Worm (Caenorhabditis elegans) whole organism, young adult: ENCODE measurements around the gene F52E1.9.

ENCODE experiments used
- F10E7.11 ChIP-seq: sonication (generic microtip); optimal IDR thresholded peaks from 2 replicates; lab custom pipeline; 2017; ENCODE audit warnings: mild to moderate bottlenecking, missing genetic modification characterization, moderate library complexity, missing compliant biosample characterization
- F22D6.2 ChIP-seq: sonication (generic microtip); optimal IDR thresholded peaks from 2 replicates; lab custom pipeline; 2016; ENCODE audit warnings: mild to moderate bottlenecking, missing genetic modification characterization, missing compliant biosample characterization
- F33H1.4 ChIP-seq: fragments of 200-800 bp; sonication (Bioruptor generic); IDR thresholded peaks from 2 replicates; pipeline ENCODE4 v1.3.6; 2022; ENCODE audit warnings: missing genetic modification reagents, missing genetic modification characterization, missing compliant biosample characterization
- F52B5.7 ChIP-seq: sonication (generic microtip); optimal IDR thresholded peaks from 2 replicates; lab custom pipeline; 2016; ENCODE audit warnings: mild to moderate bottlenecking, missing genetic modification characterization, missing compliant biosample characterization
- Y79H2A.3 ChIP-seq: fragments of 200-800 bp; sonication (Bioruptor generic); conservative IDR thresholded peaks from 2 replicates; pipeline ENCODE4 v1.3.6; 2022; ENCODE audit warnings: missing genetic modification reagents, missing genetic modification characterization, missing compliant biosample characterization
- attf-3 ChIP-seq: fragments of 200-800 bp; sonication (Bioruptor generic); conservative IDR thresholded peaks from 2 replicates; pipeline ENCODE4 v1.3.6; 2022; ENCODE audit warnings: missing genetic modification reagents, missing genetic modification characterization, missing compliant biosample characterization
- attf-6 ChIP-seq: fragments of 200-800 bp; sonication (Bioruptor generic); IDR thresholded peaks from 2 replicates; pipeline ENCODE4 v1.3.6; 2022; ENCODE audit warnings: missing genetic modification reagents, missing genetic modification characterization, missing compliant biosample characterization
- cebp-2 ChIP-seq: fragments of 200-800 bp; sonication (Bioruptor generic); IDR thresholded peaks from 2 replicates; pipeline ENCODE4 v1.3.6; 2022; ENCODE audit warnings: missing genetic modification characterization, missing compliant biosample characterization
- ceh-27 ChIP-seq: fragments of 200-800 bp; sonication (Bioruptor generic); optimal IDR thresholded peaks from 2 replicates; lab custom pipeline; 2018; ENCODE audit warnings: mild to moderate bottlenecking, missing genetic modification characterization, moderate library complexity, missing compliant biosample characterization
- ceh-79 ChIP-seq: sonication (generic microtip); optimal IDR thresholded peaks from 2 replicates; lab custom pipeline; 2017; ENCODE audit warnings: mild to moderate bottlenecking, missing genetic modification characterization, missing compliant biosample characterization
- dox-1 ChIP-seq: fragments of 200-800 bp; sonication (Bioruptor generic); IDR thresholded peaks from 2 replicates; pipeline ENCODE4 v1.3.6; 2022; ENCODE audit warnings: missing genetic modification reagents, missing genetic modification characterization, missing compliant biosample characterization
- efl-1 ChIP-seq: fragments of 150-350 bp; optimal IDR thresholded peaks from 2 replicates; lab custom pipeline; 2014; ENCODE audit warnings: missing biosample characterization, missing genetic modification reagents, missing genetic modification characterization
- egl-44 ChIP-seq: fragments of 200-800 bp; sonication (Bioruptor generic); IDR thresholded peaks from 2 replicates; pipeline ENCODE4 v1.3.6; 2022; ENCODE audit warnings: missing genetic modification reagents, missing genetic modification characterization, missing compliant biosample characterization
- ekl-4 ChIP-seq: fragments of 200-800 bp; sonication (Bioruptor generic); IDR thresholded peaks from 2 replicates; pipeline ENCODE4 v1.3.6; 2022; ENCODE audit warnings: missing genetic modification reagents, missing genetic modification characterization, missing compliant biosample characterization
- gei-17 ChIP-seq: fragments of 200-800 bp; sonication (Bioruptor generic); optimal IDR thresholded peaks from 2 replicates; lab custom pipeline; 2018; ENCODE audit warnings: mild to moderate bottlenecking, missing genetic modification characterization, missing compliant biosample characterization
- him-1 ChIP-seq: sonication (generic microtip); optimal IDR thresholded peaks from 2 replicates; lab custom pipeline; 2016; ENCODE audit warnings: missing genotype, missing genetic modification reagents, missing genetic modification characterization, missing compliant biosample characterization
- hmg-1.2 ChIP-seq: fragments of 200-800 bp; sonication (Bioruptor generic); IDR thresholded peaks from 2 replicates; pipeline ENCODE4 v1.3.6; 2022; ENCODE audit warnings: missing genetic modification reagents, missing genetic modification characterization, missing compliant biosample characterization
- let-526 ChIP-seq: fragments of 200-800 bp; sonication (Bioruptor generic); IDR thresholded peaks from 2 replicates; pipeline ENCODE4 v1.3.6; 2022; ENCODE audit warnings: missing genetic modification reagents, missing genetic modification characterization, missing compliant biosample characterization
- lin-26 ChIP-seq: fragments of 200-800 bp; sonication (Bioruptor generic); IDR thresholded peaks from 2 replicates; pipeline ENCODE4 v1.3.6; 2022; ENCODE audit warnings: missing genetic modification reagents, missing genetic modification characterization, missing compliant biosample characterization
- lin-40 ChIP-seq: sonication (generic microtip); optimal IDR thresholded peaks from 2 replicates; lab custom pipeline; 2016; ENCODE audit warnings: missing genetic modification characterization, mild to moderate bottlenecking, missing compliant biosample characterization, missing genotype, missing genetic modification reagents
- lin-54 ChIP-seq: fragments of 200-800 bp; sonication (Bioruptor generic); optimal IDR thresholded peaks from 2 replicates; lab custom pipeline; 2018; ENCODE audit warnings: mild to moderate bottlenecking, missing genetic modification characterization, missing compliant biosample characterization
- lir-1 ChIP-seq: fragments of 200-800 bp; sonication (Bioruptor generic); conservative IDR thresholded peaks from 2 replicates; pipeline ENCODE4 v1.3.6; 2022; ENCODE audit warnings: missing genetic modification reagents, missing genetic modification characterization, missing compliant biosample characterization
- lsy-27 ChIP-seq: sonication (generic microtip); optimal IDR thresholded peaks from 2 replicates; lab custom pipeline; 2017; ENCODE audit warnings: missing genetic modification characterization, mild to moderate bottlenecking, missing compliant biosample characterization, antibody characterized with exemption, missing genotype, borderline replicate concordance; ENCODE audit not compliant: insufficient read depth
- madf-6 ChIP-seq: fragments of 200-800 bp; sonication (Bioruptor generic); IDR thresholded peaks from 2 replicates; pipeline ENCODE4 v1.3.6; 2022; ENCODE audit warnings: missing genetic modification reagents, missing genetic modification characterization, missing compliant biosample characterization
- madf-8 ChIP-seq: fragments of 200-800 bp; sonication (Bioruptor generic); conservative IDR thresholded peaks from 2 replicates; pipeline ENCODE4 v1.3.6; 2022; ENCODE audit warnings: missing genetic modification reagents, missing genetic modification characterization, missing compliant biosample characterization
- nhr-27 ChIP-seq: fragments of 200-800 bp; sonication (Bioruptor generic); optimal IDR thresholded peaks from 2 replicates; lab custom pipeline; 2018; ENCODE audit warnings: mild to moderate bottlenecking, missing genetic modification characterization, moderate library complexity, missing compliant biosample characterization
- nhr-80 ChIP-seq: sonication (generic microtip); optimal IDR thresholded peaks from 2 replicates; lab custom pipeline; 2016; ENCODE audit warnings: missing genetic modification characterization, missing compliant biosample characterization
- pbrm-1 ChIP-seq: fragments of 200-800 bp; sonication (Bioruptor generic); IDR thresholded peaks from 2 replicates; pipeline ENCODE4 v1.3.6; 2022; ENCODE audit warnings: missing genetic modification reagents, missing genetic modification characterization, missing compliant biosample characterization
- pha-4 ChIP-seq: fragments of 150-350 bp; sonication (generic microtip); optimal IDR thresholded peaks from 2 replicates; lab custom pipeline; 2014; ENCODE audit warnings: missing biosample characterization, missing genetic modification reagents, missing genetic modification characterization
- rcor-1 ChIP-seq: fragments of 200-800 bp; sonication (Bioruptor generic); IDR thresholded peaks from 2 replicates; pipeline ENCODE4 v1.3.6; 2022; ENCODE audit warnings: missing genetic modification reagents, missing genetic modification characterization, missing compliant biosample characterization
- sdz-38 ChIP-seq: sonication (generic microtip); optimal IDR thresholded peaks from 2 replicates; lab custom pipeline; 2016; ENCODE audit warnings: missing genotype, missing genetic modification characterization, missing compliant biosample characterization
- snpc-3.4 ChIP-seq: sonication (generic microtip); optimal IDR thresholded peaks from 2 replicates; lab custom pipeline; 2017; ENCODE audit warnings: missing genetic modification characterization, mild to moderate bottlenecking, missing compliant biosample characterization, antibody characterized with exemption, moderate library complexity, missing genotype, missing genetic modification reagents
- snpc-4 ChIP-seq, 5 experiments: fragments of 150-350 bp in 1 of 5; sonication (generic microtip) in 4 of 5; optimal IDR thresholded peaks; 2 replicates each; lab custom pipeline; 2014 to 2018; ENCODE audit warnings: missing genetic modification characterization in 5 of 5, missing biosample characterization in 3 of 5, antibody characterized with exemption in 2 of 5, mild to moderate bottlenecking in 2 of 5, missing compliant biosample characterization in 2 of 5, missing genotype in 2 of 5, moderate library complexity in 2 of 5, missing genetic modification reagents in 1 of 5
- tlf-1 ChIP-seq: fragments of 200-800 bp; sonication (Bioruptor generic); optimal IDR thresholded peaks from 2 replicates; lab custom pipeline; 2018; ENCODE audit warnings: mild to moderate bottlenecking, missing genetic modification characterization, missing compliant biosample characterization
- xnd-1 ChIP-seq: sonication (generic microtip); optimal IDR thresholded peaks from 2 replicates; lab custom pipeline; 2016; ENCODE audit warnings: missing genotype, missing genetic modification reagents, missing genetic modification characterization, missing compliant biosample characterization
- zim-3 ChIP-seq: sonication (generic microtip); optimal IDR thresholded peaks from 2 replicates; lab custom pipeline; 2017; ENCODE audit warnings: mild to moderate bottlenecking, missing genetic modification characterization, moderate library complexity, missing compliant biosample characterization
- ztf-18 ChIP-seq: sonication (generic microtip); optimal IDR thresholded peaks from 2 replicates; lab custom pipeline; 2016; ENCODE audit warnings: missing genotype, mild to moderate bottlenecking, missing genetic modification characterization, missing compliant biosample characterization
- ztf-22 ChIP-seq: fragments of 200-800 bp; sonication (Bioruptor generic); optimal IDR thresholded peaks from 2 replicates; lab custom pipeline; 2018; ENCODE audit warnings: mild to moderate bottlenecking, missing genetic modification characterization, moderate library complexity, missing compliant biosample characterization
- ztf-28 ChIP-seq: fragments of 200-800 bp; sonication (Bioruptor generic); IDR thresholded peaks from 2 replicates; pipeline ENCODE4 v1.3.6; 2022; ENCODE audit warnings: missing genetic modification reagents, missing genetic modification characterization, missing compliant biosample characterization

The F52E1.9 gene

DNA sequence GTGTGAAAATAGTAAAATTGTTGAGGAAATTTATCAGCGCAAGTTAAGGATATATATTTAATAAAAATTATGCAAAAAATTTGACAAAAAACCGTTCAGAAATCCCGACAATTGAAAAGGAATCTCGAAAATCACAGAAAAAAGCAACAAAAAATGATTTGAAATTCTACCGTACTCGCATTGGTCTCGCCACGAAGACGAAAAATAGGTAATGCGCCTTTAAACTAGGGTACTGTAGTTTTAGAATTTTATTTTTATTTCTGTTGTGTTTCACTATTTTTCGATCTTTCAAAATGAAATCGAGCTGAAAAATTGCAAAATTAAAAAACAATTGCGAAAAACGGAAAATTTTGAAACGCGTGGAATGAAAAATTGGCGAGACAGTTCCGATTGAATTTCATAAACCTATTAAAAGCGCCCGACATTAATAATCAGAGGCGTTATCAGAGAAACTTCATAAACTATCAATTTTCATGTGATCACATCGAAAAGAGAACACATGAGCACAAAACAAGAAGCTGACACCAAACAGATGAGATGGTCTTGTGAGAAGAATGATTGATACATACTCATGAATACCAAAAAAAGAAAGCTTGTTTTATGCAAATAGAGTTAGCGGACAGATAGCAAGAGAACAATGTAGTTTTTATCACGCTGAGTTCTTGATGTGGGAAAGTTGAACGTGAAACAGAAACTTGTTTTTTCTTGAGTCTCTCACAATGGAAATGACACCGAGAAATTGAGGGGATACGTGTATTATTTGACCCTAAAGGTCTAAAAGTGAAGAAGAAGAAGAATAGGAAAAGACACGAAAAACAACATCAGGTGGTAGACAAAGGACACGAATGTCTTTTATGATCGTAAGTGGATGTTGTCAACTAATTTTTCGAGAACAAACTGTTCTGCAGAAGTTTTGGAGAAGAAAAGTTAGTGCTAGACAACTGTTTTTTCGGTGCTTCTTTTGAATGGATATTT is 22.7 kb upstream of the F52E1.9 start (continued):
- TF ChIP-seq lin-40 (tag; lab: Kevin White, UChicago) = no peak
- 0 out of 2 replicates have a peak, but pooled peaks have one; percentile 8 for TF ChIP-seq pbrm-1 (GFP tag; lab: Robert Waterston, UW)
- no peak for TF ChIP-seq lir-1 (GFP tag; lab: Robert Waterston, UW)
- no peak for TF ChIP-seq hmg-1.2 (GFP tag; lab: Robert Waterston, UW)
- no peak for TF ChIP-seq lsy-27 (tag; lab: Kevin White, UChicago)
- TF ChIP-seq tlf-1 (GFP tag; lab: Kevin White, UChicago) = no peak
- TF ChIP-seq ztf-22 = peak; percentile 32
- peak; percentile 52 for TF ChIP-seq lin-54 (GFP tag; lab: Kevin White, UChicago)
- peak; percentile 55 for TF ChIP-seq pha-4
- TF ChIP-seq lin-26 (GFP tag; lab: Robert Waterston, UW) = peak; percentile 48; the same call in 1 of the 2 replicates
- no peak for TF ChIP-seq F22D6.2 (tag; lab: Kevin White, UChicago)
- no peak for TF ChIP-seq ztf-28 (GFP tag; lab: Robert Waterston, UW)
- no peak for TF ChIP-seq efl-1 (GFP tag; lab: Kevin White, UChicago)
- no peak for TF ChIP-seq ekl-4 (GFP tag; lab: Robert Waterston, UW)
- peak; percentile 79 for TF ChIP-seq xnd-1 (tag; lab: Kevin White, UChicago)
- TF ChIP-seq attf-6 = no peak
- no peak for TF ChIP-seq sdz-38 (tag; lab: Kevin White, UChicago)
- TF ChIP-seq let-526 (GFP tag; lab: Robert Waterston, UW) = no peak
- no peak for TF ChIP-seq zim-3 (tag; lab: Kevin White, UChicago)
- TF ChIP-seq snpc-4 (GFP tag; optimal IDR thresholded peaks at IDR 0.05; lab: Kevin White, UChicago) = no peak
- TF ChIP-seq snpc-4 (tag; optimal IDR thresholded peaks at IDR 0.05; lab: Kevin White, UChicago) = peak in 3 of 4 experiments; percentile 42 to 69 (median 65)
- TF ChIP-seq F10E7.11 = no peak
- no peak for TF ChIP-seq dox-1 (GFP tag; lab: Robert Waterston, UW)
- no peak for TF ChIP-seq ztf-18 (tag; lab: Kevin White, UChicago)
- TF ChIP-seq ceh-27 (GFP tag; lab: Kevin White, UChicago) = no peak
- no peak for TF ChIP-seq nhr-27
- peak; percentile 42 for TF ChIP-seq snpc-3.4 (tag; lab: Kevin White, UChicago)
- TF ChIP-seq gei-17 = no peak
- no peak for TF ChIP-seq cebp-2 (GFP tag; lab: Robert Waterston, UW)
- peak; percentile 86 for TF ChIP-seq F33H1.4 (GFP tag; lab: Robert Waterston, UW)
- TF ChIP-seq nhr-80 (tag; lab: Kevin White, UChicago) = peak; percentile 94
- TF ChIP-seq Y79H2A.3 = no peak
- TF ChIP-seq madf-8 = peak; percentile 64
- TF ChIP-seq attf-3 (GFP tag; lab: Robert Waterston, UW) = no peak
- TF ChIP-seq F52B5.7 = no peak
- no peak for TF ChIP-seq ceh-79
- TF ChIP-seq him-1 (tag; lab: Kevin White, UChicago) = no peak
- TF ChIP-seq egl-44 = no peak
- TF ChIP-seq rcor-1 (GFP tag; lab: Robert Waterston, UW) = no peak
- peak; percentile 84 for TF ChIP-seq madf-6
